Worm (Caenorhabditis elegans): ENCODE measurements around the gene hda-11.

DNA sequence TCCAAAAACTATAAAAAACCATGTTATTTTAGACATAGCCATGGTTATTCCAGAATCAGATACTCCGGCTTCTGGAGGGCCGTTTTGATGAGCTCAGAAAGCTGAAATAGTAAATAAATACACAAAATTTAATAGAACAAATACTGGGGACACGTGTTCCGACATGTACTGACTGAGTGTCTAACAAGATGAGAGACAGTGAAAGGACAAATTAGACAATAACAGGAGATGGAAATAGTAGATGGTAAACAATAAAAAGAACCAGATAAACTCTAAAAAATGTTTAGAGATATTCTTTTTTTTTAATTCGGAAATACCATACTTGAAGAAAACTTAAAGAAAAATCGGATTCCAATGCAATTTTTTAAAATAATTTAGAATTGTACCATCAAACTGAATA, 41.3 kb upstream of the hda-11 start, which contains the start of gene Y32F6B.1:
- TF ChIP-seq dmd-4 (tag; optimal IDR thresholded peaks at IDR 0.05) (no peak), lin-11 (tag; optimal IDR thresholded peaks at IDR 0.05) (no peak), nhr-237 (tag; optimal IDR thresholded peaks at IDR 0.05) (no peak), unc-62 (GFP tag; optimal IDR thresholded peaks at IDR 0.05) (no peak), lin-13 (GFP tag; optimal IDR thresholded peaks at IDR 0.05) (no peak), ZK546.5 (tag; optimal IDR thresholded peaks at IDR 0.05) (no peak), Y55F3AM.14 (GFP tag; optimal IDR thresholded peaks at IDR 0.05) (no peak), ztf-1 (GFP tag; conservative IDR thresholded peaks at IDR 0.05) (no peak), nhr-10 (tag; optimal IDR thresholded peaks at IDR 0.05) (no peak), unc-39 (tag; optimal IDR thresholded peaks at IDR 0.05) (no peak), skn-1 (tag; optimal IDR thresholded peaks at IDR 0.05) (no peak), ztf-11 (tag; optimal IDR thresholded peaks at IDR 0.05) (no peak), fos-1 (tag; optimal IDR thresholded peaks at IDR 0.05) (no peak)
